Fruit fly (Drosophila melanogaster): ENCODE data around the gene CG15576.

Gene CG15576

dm6 chrX:4252690-4253089 lies at the start of gene CG15576:
TSS of gene CG15576 (minus strand) at chrX:4252790.
- TF ChIP-seq sv (GFP tag; optimal IDR thresholded peaks at IDR 0.05) (no peak), Hr78 (GFP tag; optimal IDR thresholded peaks at IDR 0.05) (no peak), Myc (optimal IDR thresholded peaks at IDR 0.05) (no peak), Dfd (GFP tag; optimal IDR thresholded peaks at IDR 0.05) (no peak), Mio (GFP tag; optimal IDR thresholded peaks at IDR 0.05) (no peak), br (GFP tag; optimal IDR thresholded peaks at IDR 0.05) (no peak), dl (GFP tag; optimal IDR thresholded peaks at IDR 0.05; ENCODE audit: insufficient read depth in 1 of 2, partially characterized antibody in 2 of 2) (no peak), Hnf4 (GFP tag; optimal IDR thresholded peaks at IDR 0.05) (no peak), psq (GFP tag; optimal IDR thresholded peaks at IDR 0.05) (no peak), pan (optimal IDR thresholded peaks at IDR 0.05) (no peak), Sp1 (GFP tag; optimal IDR thresholded peaks at IDR 0.05) (no peak), CG32264 (GFP tag; optimal IDR thresholded peaks at IDR 0.05) (no peak), rgr (GFP tag; optimal IDR thresholded peaks at IDR 0.05) (no peak), h (GFP tag; optimal IDR thresholded peaks at IDR 0.05) (no peak), CG9705 (GFP tag; optimal IDR thresholded peaks at IDR 0.05) (no peak)

dm6 chrX:4302246-4302645 lies 49.7 kb upstream of the CG15576 start, which contains the start of gene CG12692:
TSS of gene CG12692 (minus strand) at chrX:4302346.
- TF ChIP-seq GATAd (GFP tag; optimal IDR thresholded peaks at IDR 0.05) (no peak), foxo (GFP tag; optimal IDR thresholded peaks at IDR 0.05) (no peak), dl (GFP tag; optimal IDR thresholded peaks at IDR 0.05; ENCODE audit: insufficient read depth in 1 of 2, partially characterized antibody in 2 of 2) (no peak)

dm6 chrX:4293418-4293817 lies 40.8 kb upstream of the CG15576 start:
- TF ChIP-seq N (GFP tag; optimal IDR thresholded peaks at IDR 0.05) = no peak
- TF ChIP-seq psq (GFP tag; optimal IDR thresholded peaks at IDR 0.05) = no peak
- TF ChIP-seq Sp1 (GFP tag; optimal IDR thresholded peaks at IDR 0.05) = no peak
- no peak for TF ChIP-seq Mio (GFP tag; optimal IDR thresholded peaks at IDR 0.05)
- no peak for TF ChIP-seq br (GFP tag; optimal IDR thresholded peaks at IDR 0.05)
- TF ChIP-seq jim (GFP tag; optimal IDR thresholded peaks at IDR 0.05) = no peak
- no peak for TF ChIP-seq Hr83 (GFP tag; optimal IDR thresholded peaks at IDR 0.05; ENCODE audit: poor library complexity, severe bottlenecking)
- TF ChIP-seq fru (GFP tag; optimal IDR thresholded peaks at IDR 0.05) = no peak
- no peak for TF ChIP-seq h (GFP tag; optimal IDR thresholded peaks at IDR 0.05)
- TF ChIP-seq sv (GFP tag; optimal IDR thresholded peaks at IDR 0.05) = no peak
- no peak for TF ChIP-seq Vsx2 (GFP tag; optimal IDR thresholded peaks at IDR 0.05; ENCODE audit: partially characterized antibody)
- TF ChIP-seq brk (GFP tag; optimal IDR thresholded peaks at IDR 0.05) = no peak
- TF ChIP-seq rgr (GFP tag; optimal IDR thresholded peaks at IDR 0.05) = no peak
- no peak for TF ChIP-seq OdsH (GFP tag; optimal IDR thresholded peaks at IDR 0.05)
- no peak for TF ChIP-seq CrebA (GFP tag; optimal IDR thresholded peaks at IDR 0.05; ENCODE audit: borderline replicate concordance)
- TF ChIP-seq pan (optimal IDR thresholded peaks at IDR 0.05) = no peak
- TF ChIP-seq foxo (GFP tag; optimal IDR thresholded peaks at IDR 0.05) = no peak
- TF ChIP-seq Dfd (GFP tag; optimal IDR thresholded peaks at IDR 0.05) = no peak
- no peak for TF ChIP-seq Hnf4 (GFP tag; optimal IDR thresholded peaks at IDR 0.05)
- no peak for TF ChIP-seq dmrt93B (GFP tag; optimal IDR thresholded peaks at IDR 0.05)

- no peak for TF ChIP-seq ey (GFP tag; optimal IDR thresholded peaks at IDR 0.05)
- TF ChIP-seq CrebA (GFP tag; optimal IDR thresholded peaks at IDR 0.05; ENCODE audit: borderline replicate concordance) = no peak
- TF ChIP-seq Rel (GFP tag; optimal IDR thresholded peaks at IDR 0.05) = no peak
- TF ChIP-seq Rel (tag; optimal IDR thresholded peaks at IDR 0.05) = no peak
Measured at dm6 chrX:4280769-4281168, 28.2 kb upstream of the CG15576 start.

- TF ChIP-seq Rel (GFP tag; optimal IDR thresholded peaks at IDR 0.05) (no peak), Rel (tag; optimal IDR thresholded peaks at IDR 0.05) (no peak), tai (GFP tag; optimal IDR thresholded peaks at IDR 0.05) (no peak), Dif (GFP tag; optimal IDR thresholded peaks at IDR 0.05; ENCODE audit: partially characterized antibody) (no peak), dmrt93B (GFP tag; optimal IDR thresholded peaks at IDR 0.05) (no peak), usp (GFP tag; optimal IDR thresholded peaks at IDR 0.05) (no peak), jim (GFP tag; optimal IDR thresholded peaks at IDR 0.05) (no peak), Hr83 (GFP tag; optimal IDR thresholded peaks at IDR 0.05; ENCODE audit: poor library complexity, severe bottlenecking) (no peak), OdsH (GFP tag; optimal IDR thresholded peaks at IDR 0.05) (no peak), Vsx2 (GFP tag; optimal IDR thresholded peaks at IDR 0.05; ENCODE audit: partially characterized antibody) (no peak), br (GFP tag; optimal IDR thresholded peaks at IDR 0.05) (no peak), fru (GFP tag; optimal IDR thresholded peaks at IDR 0.05) (no peak)
Measured at dm6 chrX:4277861-4278260, 25.3 kb upstream of the CG15576 start, which contains the start of gene CG15578. TSS of gene CG15578 (minus strand) at chrX:4277961.

All from whole organism, wandering third instar larva.